Worm (Caenorhabditis elegans): ENCODE results near the gene end-3.

The end-3 gene

ce11 chrV:14014395-14014794 lies at the start of gene end-3:
Gene end-3, plus strand, starts transcription at chrV:14014695.
- TF ChIP-seq blmp-1 (tag; optimal IDR thresholded peaks at IDR 0.05; ENCODE audit: insufficient read depth) (no peak), crh-2 (tag; optimal IDR thresholded peaks at IDR 0.05) (no peak), lin-39 (tag; optimal IDR thresholded peaks at IDR 0.05) (no peak), lsy-2 (tag; optimal IDR thresholded peaks at IDR 0.05) (no peak), sma-9 (GFP tag; optimal IDR thresholded peaks at IDR 0.05) (no peak), sma-9 (tag; optimal IDR thresholded peaks at IDR 0.05) (no peak), peb-1 (tag; optimal IDR thresholded peaks at IDR 0.05) (no peak), Y55F3AM.14 (GFP tag; optimal IDR thresholded peaks at IDR 0.05) (no peak), nhr-25 (tag; optimal IDR thresholded peaks at IDR 0.05) (no peak), egl-27 (tag; optimal IDR thresholded peaks at IDR 0.05) (no peak)

ce11 chrV:13980807-13981206 lies 33.7 kb upstream of the end-3 start, which contains the start of gene eol-1:
Gene eol-1, minus strand, starts transcription at chrV:13980907.
- TF ChIP-seq snpc-4 (tag; optimal IDR thresholded peaks at IDR 0.05) (no peak), sma-9 (GFP tag; optimal IDR thresholded peaks at IDR 0.05) (no peak), sma-9 (tag; optimal IDR thresholded peaks at IDR 0.05) (no peak)

- TF ChIP-seq ama-1 (optimal IDR thresholded peaks at IDR 0.05) (no peak), ceh-82 (tag; optimal IDR thresholded peaks at IDR 0.05) (no peak), aly-2 (tag; optimal IDR thresholded peaks at IDR 0.05) (no peak), mdl-1 (tag; optimal IDR thresholded peaks at IDR 0.05) (no peak), nhr-25 (tag; optimal IDR thresholded peaks at IDR 0.05) (no peak), dmd-4 (tag; optimal IDR thresholded peaks at IDR 0.05) (no peak), F13H6.1 (tag; optimal IDR thresholded peaks at IDR 0.05) (no peak), egl-27 (tag; optimal IDR thresholded peaks at IDR 0.05) (no peak), blmp-1 (tag; optimal IDR thresholded peaks at IDR 0.05; ENCODE audit: insufficient read depth) (no peak), sem-4 (tag; optimal IDR thresholded peaks at IDR 0.05) (no peak), nhr-23 (tag; optimal IDR thresholded peaks at IDR 0.05) (no peak), nhr-12 (tag; optimal IDR thresholded peaks at IDR 0.05) (no peak), lsy-2 (tag; optimal IDR thresholded peaks at IDR 0.05) (no peak), ZK546.5 (tag; optimal IDR thresholded peaks at IDR 0.05) (no peak), C34F6.9 (tag; optimal IDR thresholded peaks at IDR 0.05) (no peak)
Measured at ce11 chrV:13981677-13982076, 32.8 kb upstream of the end-3 start.

ce11 chrV:13984828-13985227 lies 29.7 kb upstream of the end-3 start, which contains the start of gene end-1:
Gene end-1, plus strand, starts transcription at chrV:13985128.
- TF ChIP-seq nhr-21 (tag; optimal IDR thresholded peaks at IDR 0.05) = no peak
- no peak for TF ChIP-seq F13H6.1 (tag; optimal IDR thresholded peaks at IDR 0.05)
- TF ChIP-seq ztf-1 (GFP tag; conservative IDR thresholded peaks at IDR 0.05) = no peak
- no peak for TF ChIP-seq nhr-77 (tag; optimal IDR thresholded peaks at IDR 0.05)
- no peak for TF ChIP-seq R02D3.7 (tag; optimal IDR thresholded peaks at IDR 0.05)
- no peak for TF ChIP-seq zag-1 (tag; optimal IDR thresholded peaks at IDR 0.05)
- no peak for TF ChIP-seq fos-1 (tag; optimal IDR thresholded peaks at IDR 0.05)
- TF ChIP-seq skn-1 (tag; optimal IDR thresholded peaks at IDR 0.05) = no peak
- no peak for TF ChIP-seq lin-13 (GFP tag; optimal IDR thresholded peaks at IDR 0.05)
- TF ChIP-seq peb-1 (tag; optimal IDR thresholded peaks at IDR 0.05) = no peak
- TF ChIP-seq alr-1 (tag; optimal IDR thresholded peaks at IDR 0.05) = no peak
- TF ChIP-seq Y55F3AM.14 (GFP tag; optimal IDR thresholded peaks at IDR 0.05) = no peak
- no peak for TF ChIP-seq ZK546.5 (tag; optimal IDR thresholded peaks at IDR 0.05)
- no peak for TF ChIP-seq nhr-23 (tag; optimal IDR thresholded peaks at IDR 0.05)
- no peak for TF ChIP-seq unc-55 (GFP tag; optimal IDR thresholded peaks at IDR 0.05)
- TF ChIP-seq mab-5 (tag; optimal IDR thresholded peaks at IDR 0.05) = no peak
- TF ChIP-seq snpc-4 (tag; optimal IDR thresholded peaks at IDR 0.05) = no peak
- TF ChIP-seq lin-11 (tag; optimal IDR thresholded peaks at IDR 0.05) = no peak
- TF ChIP-seq lin-39 (tag; optimal IDR thresholded peaks at IDR 0.05) = no peak

ce11 chrV:13986823-13987222 lies 27.7 kb upstream of the end-3 start:
- TF ChIP-seq mbf-1 (tag; optimal IDR thresholded peaks at IDR 0.05) (no peak), crh-2 (tag; optimal IDR thresholded peaks at IDR 0.05) (peak; percentile 32), elt-1 (tag; optimal IDR thresholded peaks at IDR 0.05) (no peak), sem-4 (tag; optimal IDR thresholded peaks at IDR 0.05) (no peak), fos-1 (tag; optimal IDR thresholded peaks at IDR 0.05) (peak; percentile 71)

Measured in whole organism, L2 larva.